Worm (Caenorhabditis elegans): ENCODE data around the gene sru-19.

DNA sequence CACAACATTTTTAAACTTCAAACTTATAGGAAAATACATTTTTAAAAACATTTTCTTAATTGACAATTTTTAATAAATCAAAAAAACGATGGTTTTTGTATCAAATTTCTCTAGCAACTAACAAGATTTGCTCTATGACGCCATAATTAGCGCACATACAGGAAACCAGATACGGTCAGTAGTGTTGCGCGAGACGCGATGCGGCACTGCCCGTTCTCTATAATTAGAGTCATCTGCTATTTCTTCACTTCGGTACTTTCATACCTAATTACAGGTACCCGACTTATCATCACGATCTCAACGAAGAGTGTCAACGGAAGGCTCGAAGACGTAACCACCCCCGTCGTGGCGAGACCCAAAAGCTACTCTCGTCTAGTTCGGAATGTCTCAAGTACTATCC is 46.3 kb downstream of the sru-19 start:
- no peak for TF ChIP-seq fos-1 (tag; optimal IDR thresholded peaks at IDR 0.05)
- no peak for TF ChIP-seq mes-2 (tag; optimal IDR thresholded peaks at IDR 0.05; ENCODE audit: poor library complexity, severe bottlenecking)
- no peak for TF ChIP-seq madf-9 (GFP tag; conservative IDR thresholded peaks at IDR 0.05)
- TF ChIP-seq lin-13 (GFP tag; optimal IDR thresholded peaks at IDR 0.05): no peak
- no peak for TF ChIP-seq daf-8 (GFP tag; IDR thresholded peaks at IDR 0.05)
- TF ChIP-seq unc-130 (GFP tag; optimal IDR thresholded peaks at IDR 0.05): no peak
- TF ChIP-seq nhr-237 (tag; optimal IDR thresholded peaks at IDR 0.05): no peak
- TF ChIP-seq cey-2 (tag; optimal IDR thresholded peaks at IDR 0.05; ENCODE audit: borderline replicate concordance, insufficient read depth): no peak
- no peak for TF ChIP-seq nhr-6 (tag; optimal IDR thresholded peaks at IDR 0.05)
- no peak for TF ChIP-seq lin-39 (tag; optimal IDR thresholded peaks at IDR 0.05)
- TF ChIP-seq ama-1 (optimal IDR thresholded peaks at IDR 0.05): no peak
- TF ChIP-seq nhr-28 (tag; optimal IDR thresholded peaks at IDR 0.05): no peak
